Fruit fly (Drosophila melanogaster) whole organism, embryonic: ENCODE data around the gene CG3097.

ENCODE experiments used
- Atf3 ChIP-seq: fragments of 200-800 bp; sonication (Bioruptor generic); optimal IDR thresholded peaks from 3 replicates; lab custom pipeline; 2016; ENCODE audit warnings: missing biosample characterization, missing genetic modification characterization
- CG10209 ChIP-seq: fragments of 200-800 bp; sonication (Bioruptor generic); optimal IDR thresholded peaks from 3 replicates; lab custom pipeline; 2017; ENCODE audit warnings: missing biosample characterization, mild to moderate bottlenecking, missing genetic modification characterization, missing genetic modification reagents
- CG13123 ChIP-seq: fragments of 200-800 bp; sonication (Bioruptor generic); optimal IDR thresholded peaks from 2 replicates; lab custom pipeline; 2016; ENCODE audit warnings: missing biosample characterization, missing genetic modification characterization
- CG13296 ChIP-seq: fragments of 200-800 bp; sonication (Bioruptor generic); optimal IDR thresholded peaks from 3 replicates; lab custom pipeline; 2018; ENCODE audit warnings: missing biosample characterization, mild to moderate bottlenecking, missing genetic modification characterization
- CG13775 ChIP-seq: fragments of 200-800 bp; sonication (Bioruptor generic); optimal IDR thresholded peaks from 3 replicates; lab custom pipeline; 2017; ENCODE audit warnings: missing biosample characterization, mild to moderate bottlenecking, missing genetic modification characterization
- CG13894 ChIP-seq: fragments of 200-800 bp; sonication (Bioruptor generic); optimal IDR thresholded peaks from 3 replicates; lab custom pipeline; 2018; ENCODE audit warnings: missing biosample characterization, mild to moderate bottlenecking, missing genetic modification characterization, moderate library complexity
- CG15011 ChIP-seq: fragments of 200-800 bp; sonication (Bioruptor generic); optimal IDR thresholded peaks from 3 replicates; lab custom pipeline; 2018; ENCODE audit warnings: missing biosample characterization, mild to moderate bottlenecking, missing genetic modification characterization
- CG15601 ChIP-seq: fragments of 200-800 bp; sonication (Bioruptor generic); optimal IDR thresholded peaks from 3 replicates; lab custom pipeline; 2019; ENCODE audit warnings: missing biosample characterization, mild to moderate bottlenecking, missing genetic modification characterization, moderate library complexity
- CG18262 ChIP-seq: fragments of 200-800 bp; optimal IDR thresholded peaks from 3 replicates; lab custom pipeline; 2019; ENCODE audit warnings: missing biosample characterization, mild to moderate bottlenecking, missing genetic modification characterization, moderate library complexity
- CG2202 ChIP-seq: fragments of 200-800 bp; sonication (Bioruptor generic); optimal IDR thresholded peaks from 2 replicates; lab custom pipeline; 2018; ENCODE audit warnings: missing biosample characterization, mild to moderate bottlenecking, missing genetic modification characterization
- CG2875 ChIP-seq: fragments of 200-800 bp; sonication (Bioruptor generic); optimal IDR thresholded peaks from 2 replicates; lab custom pipeline; 2017; ENCODE audit warnings: missing biosample characterization, mild to moderate bottlenecking, missing genetic modification characterization, missing genetic modification reagents
- CG30020 ChIP-seq: fragments of 200-800 bp; optimal IDR thresholded peaks from 2 replicates; lab custom pipeline; 2019; ENCODE audit warnings: missing biosample characterization, mild to moderate bottlenecking, missing genetic modification characterization, moderate library complexity
- CG31388 ChIP-seq: fragments of 200-800 bp; sonication (Bioruptor generic); optimal IDR thresholded peaks from 2 replicates; lab custom pipeline; 2016; ENCODE audit warnings: missing biosample characterization, missing genetic modification characterization
- CG4360 ChIP-seq: fragments of 200-800 bp; sonication (Bioruptor generic); IDR thresholded peaks from 2 replicates; pipeline ENCODE4 v1.3.6; 2022; ENCODE audit warnings: missing biosample characterization, missing genetic modification characterization
- CG43689 ChIP-seq: fragments of 200-800 bp; sonication (Bioruptor generic); IDR thresholded peaks from 2 replicates; pipeline ENCODE4 v1.3.6; 2022; ENCODE audit warnings: missing biosample characterization, missing genetic modification characterization
- CG6254 ChIP-seq: fragments of 200-800 bp; sonication (Bioruptor generic); optimal IDR thresholded peaks from 3 replicates; lab custom pipeline; 2017; ENCODE audit warnings: mild to moderate bottlenecking, missing biosample characterization, missing genetic modification reagents, missing genetic modification characterization
- CG6765 ChIP-seq: fragments of 200-800 bp; sonication (Bioruptor generic); optimal IDR thresholded peaks from 3 replicates; lab custom pipeline; 2017; ENCODE audit warnings: missing biosample characterization, mild to moderate bottlenecking, missing genetic modification characterization
- CG7745 ChIP-seq: fragments of 200-800 bp; sonication (Bioruptor generic); optimal IDR thresholded peaks from 2 replicates; lab custom pipeline; 2018; ENCODE audit warnings: missing biosample characterization, mild to moderate bottlenecking, missing genetic modification characterization, moderate library complexity
- CG7928 ChIP-seq: fragments of 200-800 bp; sonication (Bioruptor generic); optimal IDR thresholded peaks from 2 replicates; lab custom pipeline; 2017; ENCODE audit warnings: missing biosample characterization, mild to moderate bottlenecking, missing genetic modification characterization
- CG8290 ChIP-seq, 3 experiments: fragments of 200-800 bp; sonication (Bioruptor generic); optimal IDR thresholded peaks; 2 replicates each; lab custom pipeline; 2016 to 2019; ENCODE audit warnings: missing biosample characterization in 3 of 3, missing genetic modification characterization in 3 of 3, mild to moderate bottlenecking in 2 of 3, moderate library complexity in 1 of 3
- CG8478 ChIP-seq: fragments of >200 bp; optimal IDR thresholded peaks from 2 replicates; lab custom pipeline; 2018
- Camta ChIP-seq: fragments of 200-800 bp; sonication (Bioruptor generic); optimal IDR thresholded peaks from 2 replicates; lab custom pipeline; 2016; ENCODE audit warnings: missing biosample characterization, missing genetic modification characterization
- CoRest ChIP-seq: fragments of 200-800 bp; sonication (Bioruptor generic); optimal IDR thresholded peaks from 3 replicates; lab custom pipeline; 2018; ENCODE audit warnings: missing biosample characterization, mild to moderate bottlenecking, missing genetic modification characterization, moderate library complexity
- E2f1 ChIP-seq: fragments of 200-800 bp; sonication (Bioruptor generic); IDR thresholded peaks from 2 replicates; pipeline ENCODE4 v1.3.6; 2022; ENCODE audit warnings: missing biosample characterization, missing genetic modification characterization
- Fer2 ChIP-seq: fragments of 200-800 bp; sonication (Bioruptor generic); optimal IDR thresholded peaks from 2 replicates; lab custom pipeline; 2018; ENCODE audit warnings: missing biosample characterization, mild to moderate bottlenecking, missing genetic modification characterization, moderate library complexity
- H2.0 ChIP-seq: fragments of 200-800 bp; sonication (Bioruptor generic); IDR thresholded peaks from 2 replicates; pipeline ENCODE4 v1.3.6; 2022; ENCODE audit warnings: missing biosample characterization, missing genetic modification characterization
- HLH4C ChIP-seq: fragments of 200-800 bp; sonication (Bioruptor generic); IDR thresholded peaks from 3 replicates; pipeline ENCODE4 v1.3.6; 2022; ENCODE audit warnings: missing biosample characterization, missing genetic modification characterization; ENCODE audit not compliant: partially characterized antibody
- Hand ChIP-seq: fragments of 200-800 bp; sonication (Bioruptor generic); optimal IDR thresholded peaks from 2 replicates; lab custom pipeline; 2017; ENCODE audit warnings: mild to moderate bottlenecking, missing biosample characterization, missing genetic modification reagents, missing genetic modification characterization
- Hey ChIP-seq: fragments of 200-800 bp; sonication (Bioruptor generic); optimal IDR thresholded peaks from 3 replicates; lab custom pipeline; 2018; ENCODE audit warnings: missing biosample characterization, mild to moderate bottlenecking, missing genetic modification characterization
- Neu2 ChIP-seq: fragments of 200-800 bp; sonication (Bioruptor generic); optimal IDR thresholded peaks from 3 replicates; lab custom pipeline; 2016; ENCODE audit warnings: missing biosample characterization, missing genetic modification characterization, borderline replicate concordance
- Oli ChIP-seq: fragments of 200-800 bp; sonication (Bioruptor generic); optimal IDR thresholded peaks from 2 replicates; lab custom pipeline; 2018; ENCODE audit warnings: missing biosample characterization, mild to moderate bottlenecking, missing genetic modification characterization, moderate library complexity
- Rx ChIP-seq: fragments of 200-800 bp; sonication (Bioruptor generic); IDR thresholded peaks from 2 replicates; pipeline ENCODE4 v1.3.6; 2022; ENCODE audit warnings: missing biosample characterization, missing genetic modification characterization
- Sin3A ChIP-seq: fragments of >200 bp; optimal IDR thresholded peaks from 2 replicates; lab custom pipeline; 2018
- Xrp1 ChIP-seq: fragments of 200-800 bp; sonication (Bioruptor generic); IDR thresholded peaks from 2 replicates; pipeline ENCODE4 v1.3.6; 2022; ENCODE audit warnings: missing biosample characterization, missing genetic modification characterization
- bcd ChIP-seq: fragments of 200-800 bp; sonication (Bioruptor generic); optimal IDR thresholded peaks from 2 replicates; lab custom pipeline; 2017; ENCODE audit warnings: missing biosample characterization, mild to moderate bottlenecking, missing genetic modification characterization
- dm ChIP-seq: fragments of 200-800 bp; sonication (Bioruptor generic); optimal IDR thresholded peaks from 3 replicates; lab custom pipeline; 2016; ENCODE audit warnings: missing biosample characterization, missing genetic modification characterization
- fd64A ChIP-seq: fragments of 200-800 bp; sonication (Bioruptor generic); optimal IDR thresholded peaks from 3 replicates; lab custom pipeline; 2018; ENCODE audit warnings: missing biosample characterization, mild to moderate bottlenecking, missing genetic modification characterization
- fu2 ChIP-seq: fragments of 200-800 bp; sonication (Bioruptor generic); optimal IDR thresholded peaks from 2 replicates; lab custom pipeline; 2016; ENCODE audit warnings: missing biosample characterization, missing genetic modification characterization
- kni ChIP-seq: fragments of 200-800 bp; sonication (Bioruptor generic); optimal IDR thresholded peaks from 3 replicates; lab custom pipeline; 2017; ENCODE audit warnings: mild to moderate bottlenecking, missing biosample characterization, missing genetic modification reagents, missing genetic modification characterization
- mld ChIP-seq: fragments of 200-800 bp; sonication (Bioruptor generic); IDR thresholded peaks from 3 replicates; pipeline ENCODE4 v1.3.6; 2022; ENCODE audit warnings: missing biosample characterization, missing genetic modification characterization; ENCODE audit not compliant: partially characterized antibody
- prd ChIP-seq, 3 experiments: fragments of >200 bp in 2 of 3; fragments of 200-800 bp in 1 of 3; sonication (Bioruptor generic) in 1 of 3; optimal IDR thresholded peaks in 2 of 3; IDR thresholded peaks in 1 of 3; 2 replicates in 2 of 3; 3 replicates in 1 of 3; pipeline versions ENCODE4 v1.3.6 to Lab custom; 2017 to 2022; ENCODE audit warnings: missing biosample characterization in 1 of 3, missing genetic modification characterization in 1 of 3
- so ChIP-seq: fragments of 200-800 bp; sonication (Bioruptor generic); IDR thresholded peaks from 3 replicates; pipeline ENCODE4 v1.3.6; 2022; ENCODE audit warnings: missing biosample characterization, missing genetic modification characterization
- tin ChIP-seq: fragments of 200-800 bp; sonication (Bioruptor generic); optimal IDR thresholded peaks from 3 replicates; lab custom pipeline; 2016; ENCODE audit warnings: missing biosample characterization, missing genetic modification characterization
- tx ChIP-seq: fragments of 200-800 bp; sonication (Bioruptor generic); optimal IDR thresholded peaks from 2 replicates; lab custom pipeline; 2016; ENCODE audit warnings: missing biosample characterization, missing genetic modification characterization
- usp ChIP-seq: fragments of >200 bp; optimal IDR thresholded peaks from 2 replicates; lab custom pipeline; 2017; ENCODE audit warnings: missing biosample characterization, missing genetic modification characterization
- wdn ChIP-seq: fragments of 200-800 bp; sonication (Bioruptor generic); IDR thresholded peaks from 2 replicates; pipeline ENCODE4 v1.3.6; 2022; ENCODE audit warnings: missing biosample characterization, missing genetic modification characterization
- zen2 ChIP-seq: fragments of 200-800 bp; sonication (Bioruptor generic); IDR thresholded peaks from 3 replicates; pipeline ENCODE4 v1.3.6; 2022; ENCODE audit warnings: missing biosample characterization, missing genetic modification characterization; ENCODE audit not compliant: partially characterized antibody

Gene CG3097

dm6 chrX:5754837-5755828, 15.4 kb downstream of the CG3097 start, which contains the start of the genes lin-52 and CG15771 (continued):
- TF ChIP-seq fd64A (GFP tag; lab: Kevin White, UChicago) (peak; percentile 87), CG7745 (tag; lab: Kevin White, UChicago) (peak; percentile 39), CG30020 (tag; lab: Kevin White, UChicago) (peak; percentile 78), fu2 (peak; percentile 24), CG2202 (tag; lab: Kevin White, UChicago) (peak; percentile 90), CG10209 (GFP tag; lab: Kevin White, UChicago) (peak; percentile 94), CG13123 (GFP tag; lab: Kevin White, UChicago) (peak; percentile 72), Oli (peak; percentile 97), CG31388 (GFP tag; lab: Kevin White, UChicago) (peak; percentile 60), CG15601 (tag; lab: Kevin White, UChicago) (peak; percentile 91), Hey (tag; lab: Kevin White, UChicago) (peak; percentile 81), CG18262 (tag; lab: Kevin White, UChicago) (peak; percentile 94), CG13296 (GFP tag; lab: Kevin White, UChicago) (peak; percentile 97), CG13894 (tag; lab: Kevin White, UChicago) (peak; percentile 95), CG13775 (GFP tag; lab: Kevin White, UChicago) (peak; percentile 96), E2f1 (GFP tag; lab: Robert Waterston, UW) (peak; percentile 94), HLH4C (GFP tag; lab: Robert Waterston, UW) (0 out of 3 replicates have a peak, but pooled peaks have one; percentile 24), zen2 (GFP tag; lab: Robert Waterston, UW) (no peak; the same call in 2 of the 3 replicates), usp (GFP tag; lab: Kevin White, UChicago) (no peak), so (GFP tag; lab: Robert Waterston, UW) (peak; percentile 95), Sin3A (peak; percentile 83), CG6254 (GFP tag; lab: Kevin White, UChicago) (peak; percentile 88), tin (GFP tag; lab: Kevin White, UChicago) (peak; percentile 92), CG43689 (GFP tag; lab: Robert Waterston, UW) (peak; percentile 83), CG8290 (GFP tag; optimal IDR thresholded peaks at IDR 0.05; lab: Kevin White, UChicago) (peak; percentile 82), CG8290 (tag; optimal IDR thresholded peaks at IDR 0.05; lab: Kevin White, UChicago) (peak; percentile 64 to 69), prd (optimal IDR thresholded peaks at IDR 0.05; lab: Kevin White, UChicago) (no peak), prd (GFP tag; IDR thresholded peaks at IDR 0.05; lab: Robert Waterston, UW) (peak; percentile 97), Fer2 (tag; lab: Kevin White, UChicago) (peak; percentile 90), CG7928 (GFP tag; lab: Kevin White, UChicago) (peak; percentile 64), mld (GFP tag; lab: Robert Waterston, UW) (no peak), Hand (GFP tag; lab: Kevin White, UChicago) (peak; percentile 96), Neu2 (GFP tag; lab: Kevin White, UChicago) (no peak), dm (GFP tag; lab: Kevin White, UChicago) (peak; percentile 85), Xrp1 (GFP tag; lab: Robert Waterston, UW) (peak; percentile 97), H2.0 (GFP tag; lab: Robert Waterston, UW) (peak; percentile 87), CoRest (tag; lab: Kevin White, UChicago) (peak; percentile 96), CG15011 (peak; percentile 93), tx (GFP tag; lab: Kevin White, UChicago) (peak; percentile 35), Camta (GFP tag; lab: Kevin White, UChicago) (peak; percentile 75), CG2875 (GFP tag; lab: Kevin White, UChicago) (peak; percentile 91), Rx (peak; percentile 90), bcd (peak; percentile 95), Atf3 (GFP tag; lab: Kevin White, UChicago) (peak; percentile 65), CG8478 (lab: Kevin White, UChicago) (peak; percentile 6), kni (GFP tag; lab: Kevin White, UChicago) (peak; percentile 99), CG6765 (GFP tag; lab: Kevin White, UChicago) (peak; percentile 95), wdn (peak; percentile 90), CG4360 (GFP tag; lab: Robert Waterston, UW) (peak; percentile 61; the same call in 1 of the 2 replicates)
